Worm (Caenorhabditis elegans): ENCODE measurements around the gene T28C6.7.
A peak's percentile ranks its signal among the peaks of the same experiment; 100 is the strongest.

Gene T28C6.7

ce11 chrIV:8827500-8827899 is at the start of gene T28C6.7:
T28C6.7 (plus strand) TSS chrIV:8827800.
- TF ChIP-seq nhr-28 (tag; optimal IDR thresholded peaks at IDR 0.05) (no peak), unc-62 (GFP tag; optimal IDR thresholded peaks at IDR 0.05) (no peak), lin-13 (tag; optimal IDR thresholded peaks at IDR 0.05) (no peak), unc-120 (tag; optimal IDR thresholded peaks at IDR 0.05; ENCODE audit: poor library complexity, severe bottlenecking) (no peak), bed-3 (GFP tag; optimal IDR thresholded peaks at IDR 0.05) (no peak), lin-32 (GFP tag; optimal IDR thresholded peaks at IDR 0.05) (no peak), ceh-43 (GFP tag; optimal IDR thresholded peaks at IDR 0.05) (no peak), ceh-83 (GFP tag; optimal IDR thresholded peaks at IDR 0.05) (no peak), elt-3 (tag; optimal IDR thresholded peaks at IDR 0.05) (no peak), hlh-1 (tag; optimal IDR thresholded peaks at IDR 0.05) (no peak), nhr-2 (tag; optimal IDR thresholded peaks at IDR 0.05) (no peak)

ce11 chrIV:8778045-8778444 is 49.6 kb upstream of the T28C6.7 start, which contains the start of gene C33D9.6:
C33D9.6 (minus strand) TSS chrIV:8778145.
- TF ChIP-seq ztf-11 (tag; optimal IDR thresholded peaks at IDR 0.05), result no peak
- TF ChIP-seq cnd-1 (tag; optimal IDR thresholded peaks at IDR 0.05), result no peak

DNA sequence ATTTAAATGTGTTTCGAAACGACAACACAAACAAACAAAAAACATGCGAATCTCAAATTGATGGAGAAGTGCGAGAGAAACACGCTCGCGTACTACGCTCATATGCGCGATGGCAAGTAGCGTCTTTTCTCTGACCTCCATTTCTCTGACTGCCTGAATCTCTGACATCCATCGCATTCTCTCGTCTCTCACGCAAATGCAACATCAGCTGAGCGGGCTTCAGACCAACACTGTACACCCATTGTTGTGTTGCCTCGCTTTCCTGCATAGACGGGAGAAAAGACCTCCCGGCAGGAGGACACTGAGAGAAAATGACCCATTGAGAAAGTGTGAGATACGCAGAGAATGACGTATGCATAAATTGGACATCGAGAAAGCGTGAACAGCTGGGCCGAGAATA is 45.4 kb upstream of the T28C6.7 start:
- TF ChIP-seq nhr-237 (tag; optimal IDR thresholded peaks at IDR 0.05) (peak; percentile 56), ceh-83 (GFP tag; optimal IDR thresholded peaks at IDR 0.05) (peak; percentile 52), drap-1 (GFP tag; optimal IDR thresholded peaks at IDR 0.05) (peak; percentile 75), tbx-8 (GFP tag; optimal IDR thresholded peaks at IDR 0.05) (peak; percentile 21), ces-1 (GFP tag; optimal IDR thresholded peaks at IDR 0.05) (peak; percentile 53), snpc-4 (tag; optimal IDR thresholded peaks at IDR 0.05) (no peak), ztf-11 (tag; optimal IDR thresholded peaks at IDR 0.05) (peak; percentile 74), unc-39 (tag; optimal IDR thresholded peaks at IDR 0.05) (no peak), sptf-1 (tag; optimal IDR thresholded peaks at IDR 0.05) (peak; percentile 78), nhr-2 (tag; optimal IDR thresholded peaks at IDR 0.05) (peak; percentile 26), unc-120 (tag; optimal IDR thresholded peaks at IDR 0.05; ENCODE audit: poor library complexity, severe bottlenecking) (peak; percentile 95), bed-3 (GFP tag; optimal IDR thresholded peaks at IDR 0.05) (peak; percentile 14), ham-2 (GFP tag; optimal IDR thresholded peaks at IDR 0.05) (peak; percentile 98), lsy-2 (tag; optimal IDR thresholded peaks at IDR 0.05) (peak; percentile 69), M03D4.4 (tag; optimal IDR thresholded peaks at IDR 0.05) (peak; percentile 54), sem-2 (GFP tag; optimal IDR thresholded peaks at IDR 0.05) (no peak), pha-4 (tag; optimal IDR thresholded peaks at IDR 0.05) (peak; percentile 77), elt-3 (tag; optimal IDR thresholded peaks at IDR 0.05) (peak; percentile 5), lin-32 (GFP tag; optimal IDR thresholded peaks at IDR 0.05) (peak; percentile 74), nhr-76 (tag; optimal IDR thresholded peaks at IDR 0.05) (no peak), cnd-1 (tag; optimal IDR thresholded peaks at IDR 0.05) (peak; percentile 83), ceh-43 (GFP tag; optimal IDR thresholded peaks at IDR 0.05) (peak; percentile 31), blmp-1 (tag; optimal IDR thresholded peaks at IDR 0.05) (no peak), ceh-39 (tag; optimal IDR thresholded peaks at IDR 0.05) (no peak), flh-1 (GFP tag; optimal IDR thresholded peaks at IDR 0.05) (no peak), nhr-28 (tag; optimal IDR thresholded peaks at IDR 0.05) (no peak), zip-8 (tag; optimal IDR thresholded peaks at IDR 0.05) (no peak), mls-2 (tag; optimal IDR thresholded peaks at IDR 0.05) (peak; percentile 74), mep-1 (tag; optimal IDR thresholded peaks at IDR 0.05) (peak; percentile 84), mab-5 (tag; optimal IDR thresholded peaks at IDR 0.05) (no peak), hlh-1 (tag; optimal IDR thresholded peaks at IDR 0.05) (peak; percentile 93), lin-13 (tag; optimal IDR thresholded peaks at IDR 0.05) (peak; percentile 75), elt-1 (tag; optimal IDR thresholded peaks at IDR 0.05; ENCODE audit: borderline replicate concordance, insufficient read depth) (peak; percentile 45), unc-62 (GFP tag; optimal IDR thresholded peaks at IDR 0.05) (peak; percentile 84), nhr-12 (tag; optimal IDR thresholded peaks at IDR 0.05) (no peak)

- TF ChIP-seq lin-13 (tag; optimal IDR thresholded peaks at IDR 0.05), result no peak
- TF ChIP-seq ces-1 (GFP tag; optimal IDR thresholded peaks at IDR 0.05), result peak; percentile 29
Observed at ce11 chrIV:8784855-8785327, 42.7 kb upstream of the T28C6.7 start, which contains the start of gene C33D9.13. C33D9.13 (minus strand) TSS chrIV:8785277.
